Fruit fly (Drosophila melanogaster) whole organism, embryonic: ENCODE measurements around the gene Ctr1A.

ENCODE experiments used
- Aef1 ChIP-seq: fragments of 200-800 bp; sonication (Bioruptor generic); IDR thresholded peaks from 3 replicates; pipeline ENCODE4 v1.3.6; 2022; ENCODE audit warnings: missing biosample characterization, missing genetic modification characterization
- Asciz ChIP-seq: fragments of 200-800 bp; sonication (Bioruptor generic); optimal IDR thresholded peaks from 2 replicates; lab custom pipeline; 2017; ENCODE audit warnings: missing biosample characterization, mild to moderate bottlenecking, missing genetic modification characterization, missing genetic modification reagents
- Awh ChIP-seq: fragments of 200-800 bp; sonication (Bioruptor generic); IDR thresholded peaks from 2 replicates; pipeline ENCODE4, ENCODE4 v1.3.6; 2022; ENCODE audit warnings: missing biosample characterization, missing genetic modification characterization
- BEAF-32 ChIP-seq: fragments of 200-800 bp; sonication (Bioruptor generic); optimal IDR thresholded peaks from 3 replicates; lab custom pipeline; 2017; ENCODE audit warnings: missing biosample characterization, missing genetic modification characterization, mild to moderate bottlenecking, moderate library complexity, missing genetic modification reagents
- CG10209 ChIP-seq: fragments of 200-800 bp; sonication (Bioruptor generic); optimal IDR thresholded peaks from 3 replicates; lab custom pipeline; 2017; ENCODE audit warnings: missing biosample characterization, mild to moderate bottlenecking, missing genetic modification characterization, missing genetic modification reagents
- CG11560 ChIP-seq: fragments of 200-800 bp; sonication (Bioruptor generic); IDR thresholded peaks from 3 replicates; pipeline ENCODE4 v1.3.6; 2022; ENCODE audit warnings: missing biosample characterization, missing genetic modification characterization
- CG11723 ChIP-seq: fragments of 200-800 bp; sonication (Bioruptor generic); optimal IDR thresholded peaks from 2 replicates; lab custom pipeline; 2017; ENCODE audit warnings: missing biosample characterization, mild to moderate bottlenecking, missing genetic modification characterization
- CG12219 ChIP-seq: fragments of 200-800 bp; sonication (Bioruptor generic); optimal IDR thresholded peaks from 3 replicates; lab custom pipeline; 2018; ENCODE audit warnings: missing biosample characterization, mild to moderate bottlenecking, missing genetic modification characterization
- CG12391 ChIP-seq: fragments of 200-800 bp; sonication (Bioruptor generic); optimal IDR thresholded peaks from 3 replicates; lab custom pipeline; 2018; ENCODE audit warnings: missing biosample characterization, mild to moderate bottlenecking, missing genetic modification characterization, moderate library complexity
- CG14050 ChIP-seq: fragments of 200-800 bp; sonication (Bioruptor generic); IDR thresholded peaks from 3 replicates; pipeline ENCODE4 v1.3.6; 2022; ENCODE audit warnings: missing biosample characterization, missing genetic modification characterization
- CG14667 ChIP-seq: fragments of 200-800 bp; sonication (Bioruptor generic); IDR thresholded peaks from 2 replicates; pipeline ENCODE4 v1.3.6; 2022; ENCODE audit warnings: missing biosample characterization, missing genetic modification characterization
- CG14860 ChIP-seq: fragments of 200-800 bp; sonication (Bioruptor generic); IDR thresholded peaks from 3 replicates; pipeline ENCODE4 v1.3.6; 2022; ENCODE audit warnings: missing biosample characterization, missing genetic modification characterization; ENCODE audit not compliant: partially characterized antibody
- CG15514 ChIP-seq: fragments of 200-800 bp; sonication (Bioruptor generic); optimal IDR thresholded peaks from 3 replicates; lab custom pipeline; 2017; ENCODE audit warnings: missing biosample characterization, missing genetic modification characterization, mild to moderate bottlenecking, moderate library complexity, missing genetic modification reagents
- CG16779 ChIP-seq: fragments of 200-800 bp; sonication (Bioruptor generic); IDR thresholded peaks from 2 replicates; pipeline ENCODE4 v1.3.6; 2022; ENCODE audit warnings: missing biosample characterization, missing genetic modification characterization
- CG18764 ChIP-seq: fragments of 200-800 bp; sonication (Bioruptor generic); optimal IDR thresholded peaks from 3 replicates; lab custom pipeline; 2016; ENCODE audit warnings: missing biosample characterization, missing genetic modification characterization
- CG2116 ChIP-seq: fragments of 200-800 bp; sonication (Bioruptor generic); optimal IDR thresholded peaks from 3 replicates; lab custom pipeline; 2018; ENCODE audit warnings: missing biosample characterization, mild to moderate bottlenecking, missing genetic modification characterization
- CG2712 ChIP-seq: fragments of 200-800 bp; optimal IDR thresholded peaks from 3 replicates; lab custom pipeline; 2019; ENCODE audit warnings: missing biosample characterization, mild to moderate bottlenecking, missing genetic modification characterization, moderate library complexity
- CG5953 ChIP-seq: fragments of 200-800 bp; sonication (Bioruptor generic); IDR thresholded peaks from 2 replicates; pipeline ENCODE4 v1.3.6; 2022; ENCODE audit warnings: missing biosample characterization, missing genetic modification characterization
- CG6791 ChIP-seq: fragments of 200-800 bp; sonication (Bioruptor generic); IDR thresholded peaks from 3 replicates; pipeline ENCODE4 v1.3.6; 2022; ENCODE audit warnings: missing biosample characterization, missing genetic modification characterization; ENCODE audit not compliant: partially characterized antibody
- CG7372 ChIP-seq: fragments of 200-800 bp; sonication (Bioruptor generic); IDR thresholded peaks from 2 replicates; pipeline ENCODE4 v1.3.6; 2022; ENCODE audit warnings: missing biosample characterization, missing genetic modification characterization
- CG8281 ChIP-seq: fragments of 200-800 bp; sonication (Bioruptor generic); optimal IDR thresholded peaks from 2 replicates; lab custom pipeline; 2018; ENCODE audit warnings: missing biosample characterization, mild to moderate bottlenecking, missing genetic modification characterization, moderate library complexity
- CkIIα-i1 ChIP-seq: fragments of 200-800 bp; sonication (Bioruptor generic); IDR thresholded peaks from 2 replicates; pipeline ENCODE4 v1.3.6; 2022; ENCODE audit warnings: missing biosample characterization, missing genetic modification characterization
- Doc3 ChIP-seq: fragments of 200-800 bp; sonication (Bioruptor generic); IDR thresholded peaks from 3 replicates; pipeline ENCODE4 v1.3.6; 2022; ENCODE audit warnings: missing biosample characterization, missing genetic modification characterization; ENCODE audit not compliant: partially characterized antibody
- Dref ChIP-seq: fragments of 200-800 bp; sonication (Bioruptor generic); IDR thresholded peaks from 2 replicates; pipeline ENCODE4 v1.3.6; 2022; ENCODE audit warnings: missing biosample characterization, missing genetic modification characterization
- Hmr ChIP-seq: fragments of 200-800 bp; sonication (Bioruptor generic); optimal IDR thresholded peaks from 3 replicates; lab custom pipeline; 2017; ENCODE audit warnings: mild to moderate bottlenecking, missing biosample characterization, missing genetic modification reagents, missing genetic modification characterization
- MTF-1 ChIP-seq: fragments of 200-800 bp; sonication (Bioruptor generic); optimal IDR thresholded peaks from 2 replicates; lab custom pipeline; 2018; ENCODE audit warnings: missing biosample characterization, mild to moderate bottlenecking, missing genetic modification characterization, borderline replicate concordance
- Nf-YC ChIP-seq: fragments of 200-800 bp; optimal IDR thresholded peaks from 3 replicates; lab custom pipeline; 2019; ENCODE audit warnings: missing biosample characterization, mild to moderate bottlenecking, missing genetic modification characterization, moderate library complexity
- Poxn ChIP-seq: fragments of 200-800 bp; sonication (Bioruptor generic); IDR thresholded peaks from 2 replicates; pipeline ENCODE4 v1.3.6; 2022; ENCODE audit warnings: missing biosample characterization, missing genetic modification characterization
- Taf1 ChIP-seq: fragments of 200-800 bp; sonication (Bioruptor generic); IDR thresholded peaks from 2 replicates; pipeline ENCODE4 v1.3.6; 2022; ENCODE audit warnings: missing biosample characterization, missing genetic modification characterization
- aop ChIP-seq: fragments of 200-800 bp; sonication (Bioruptor generic); IDR thresholded peaks from 2 replicates; pipeline ENCODE4 v1.3.6; 2022; ENCODE audit warnings: missing biosample characterization, missing genetic modification characterization
- ash1 ChIP-seq: fragments of 200-800 bp; sonication (Bioruptor generic); optimal IDR thresholded peaks from 2 replicates; lab custom pipeline; 2018; ENCODE audit warnings: missing biosample characterization, mild to moderate bottlenecking, missing genetic modification characterization
- bcd ChIP-seq: fragments of 200-800 bp; sonication (Bioruptor generic); optimal IDR thresholded peaks from 2 replicates; lab custom pipeline; 2017; ENCODE audit warnings: missing biosample characterization, mild to moderate bottlenecking, missing genetic modification characterization
- ci ChIP-seq: fragments of 200-800 bp; sonication (Bioruptor generic); IDR thresholded peaks from 3 replicates; pipeline ENCODE4 v1.3.6; 2022; ENCODE audit warnings: missing biosample characterization, missing genetic modification characterization
- dati ChIP-seq: fragments of 200-800 bp; sonication (Bioruptor generic); IDR thresholded peaks from 2 replicates; pipeline ENCODE4 v1.3.6; 2022; ENCODE audit warnings: missing biosample characterization, missing genetic modification characterization
- disco-r ChIP-seq: fragments of 200-800 bp; sonication (Bioruptor generic); optimal IDR thresholded peaks from 2 replicates; lab custom pipeline; 2016; ENCODE audit warnings: missing biosample characterization, missing genetic modification characterization
- fd64A ChIP-seq: fragments of 200-800 bp; sonication (Bioruptor generic); optimal IDR thresholded peaks from 3 replicates; lab custom pipeline; 2018; ENCODE audit warnings: missing biosample characterization, mild to moderate bottlenecking, missing genetic modification characterization
- gce ChIP-seq: fragments of 200-800 bp; sonication (Bioruptor generic); IDR thresholded peaks from 3 replicates; pipeline ENCODE4 v1.3.6; 2022; ENCODE audit warnings: missing biosample characterization, missing genetic modification characterization
- gcm2 ChIP-seq: fragments of 200-800 bp; sonication (Bioruptor generic); optimal IDR thresholded peaks from 2 replicates; lab custom pipeline; 2016; ENCODE audit warnings: missing biosample characterization, missing genetic modification characterization
- klu ChIP-seq: fragments of 200-800 bp; sonication (Bioruptor generic); IDR thresholded peaks from 2 replicates; pipeline ENCODE4 v1.3.6; 2022; ENCODE audit warnings: missing biosample characterization, missing genetic modification characterization
- kni ChIP-seq: fragments of 200-800 bp; sonication (Bioruptor generic); optimal IDR thresholded peaks from 3 replicates; lab custom pipeline; 2017; ENCODE audit warnings: mild to moderate bottlenecking, missing biosample characterization, missing genetic modification reagents, missing genetic modification characterization
- lola ChIP-seq, 3 experiments: fragments of >200 bp in 2 of 3; fragments of 200-800 bp in 1 of 3; sonication (Bioruptor generic) in 1 of 3; optimal IDR thresholded peaks; 2 replicates each; lab custom pipeline; 2017 to 2019; ENCODE audit warnings: missing biosample characterization in 3 of 3, missing genetic modification characterization in 3 of 3, mild to moderate bottlenecking in 1 of 3, moderate library complexity in 1 of 3
- pho ChIP-seq: fragments of 200-800 bp; sonication (Bioruptor generic); optimal IDR thresholded peaks from 2 replicates; lab custom pipeline; 2016; ENCODE audit warnings: missing biosample characterization, missing genetic modification characterization
- ranshi ChIP-seq: fragments of 200-800 bp; sonication (Bioruptor generic); IDR thresholded peaks from 2 replicates; pipeline ENCODE4 v1.3.6; 2022; ENCODE audit warnings: missing biosample characterization, missing genetic modification characterization
- sd ChIP-seq: fragments of 200-800 bp; sonication (Bioruptor generic); optimal IDR thresholded peaks from 3 replicates; lab custom pipeline; 2018; ENCODE audit warnings: missing biosample characterization, mild to moderate bottlenecking, missing genetic modification characterization, moderate library complexity
- seq ChIP-seq: fragments of 200-800 bp; sonication (Bioruptor generic); IDR thresholded peaks from 2 replicates; pipeline ENCODE4 v1.3.6; 2022; ENCODE audit warnings: missing biosample characterization, missing genetic modification characterization
- sim ChIP-seq: fragments of 200-800 bp; sonication (Bioruptor generic); IDR thresholded peaks from 2 replicates; pipeline ENCODE4 v1.3.6; 2022; ENCODE audit warnings: missing biosample characterization, missing genetic modification characterization
- so ChIP-seq: fragments of 200-800 bp; sonication (Bioruptor generic); IDR thresholded peaks from 3 replicates; pipeline ENCODE4 v1.3.6; 2022; ENCODE audit warnings: missing biosample characterization, missing genetic modification characterization
- twi ChIP-seq: fragments of 200-800 bp; optimal IDR thresholded peaks from 2 replicates; lab custom pipeline; 2019; ENCODE audit warnings: missing biosample characterization, mild to moderate bottlenecking, missing genetic modification characterization, moderate library complexity

Ctr1A gene

dm6 chrX:6678635-6679501, 17.4 kb downstream of the Ctr1A start, which contains the start of gene ND-ASHI (continued):
- TF ChIP-seq gce (peak; percentile 93), Asciz (GFP tag; lab: Kevin White, UChicago) (no peak), CG10209 (GFP tag; lab: Kevin White, UChicago) (peak; percentile 92), CG11560 (tag; lab: Robert Waterston, UW) (peak; percentile 89), CG12219 (GFP tag; lab: Kevin White, UChicago) (peak; percentile 95), MTF-1 (GFP tag; lab: Kevin White, UChicago) (peak; percentile 89), CG14667 (GFP tag; lab: Robert Waterston, UW) (peak; percentile 90), CG18764 (GFP tag; lab: Kevin White, UChicago) (peak; percentile 85), bcd (peak; percentile 95), sim (peak; percentile 77), CkIIα-i1 (GFP tag; lab: Robert Waterston, UW) (peak; percentile 75), twi (tag; lab: Kevin White, UChicago) (peak; percentile 73), CG14050 (GFP tag; lab: Robert Waterston, UW) (peak; percentile 94), kni (GFP tag; lab: Kevin White, UChicago) (peak; percentile 34), Doc3 (no peak), ranshi (peak; percentile 96), dati (peak; percentile 89), ash1 (peak; percentile 91), CG5953 (GFP tag; lab: Robert Waterston, UW) (peak; percentile 91), Taf1 (GFP tag; lab: Robert Waterston, UW) (peak; percentile 96), CG16779 (GFP tag; lab: Robert Waterston, UW) (peak; percentile 96), disco-r (GFP tag; lab: Kevin White, UChicago) (peak; percentile 90), CG2116 (GFP tag; lab: Kevin White, UChicago) (peak; percentile 60), BEAF-32 (GFP tag; lab: Kevin White, UChicago) (no peak), seq (GFP tag; lab: Robert Waterston, UW) (peak; percentile 95), klu (GFP tag; lab: Robert Waterston, UW) (peak; percentile 91), CG7372 (GFP tag; lab: Robert Waterston, UW) (peak; percentile 95), Aef1 (GFP tag; lab: Robert Waterston, UW) (peak; percentile 95), fd64A (GFP tag; lab: Kevin White, UChicago) (peak; percentile 81), Nf-YC (tag; lab: Kevin White, UChicago) (peak; percentile 71), CG12391 (tag; lab: Kevin White, UChicago) (peak; percentile 93), CG8281 (tag; lab: Kevin White, UChicago) (no peak), sd (peak; percentile 86), gcm2 (GFP tag; lab: Kevin White, UChicago) (peak; percentile 93), pho (GFP tag; lab: Kevin White, UChicago) (peak; percentile 93), CG2712 (peak; percentile 91), CG15514 (GFP tag; lab: Kevin White, UChicago) (peak; percentile 93), CG6791 (no peak), so (GFP tag; lab: Robert Waterston, UW) (peak; percentile 94), Awh (GFP tag; lab: Robert Waterston, UW) (peak; percentile 94), ci (GFP tag; lab: Robert Waterston, UW) (peak; percentile 97), CG11723 (GFP tag; lab: Kevin White, UChicago) (peak; percentile 90), Dref (GFP tag; lab: Robert Waterston, UW) (peak; percentile 45), CG14860 (GFP tag; lab: Robert Waterston, UW) (no peak), aop (GFP tag; lab: Robert Waterston, UW) (peak; percentile 54; the same call in 1 of the 2 replicates), lola (GFP tag; optimal IDR thresholded peaks at IDR 0.05; lab: Kevin White, UChicago) (peak in 1 of 3 experiments; percentile 76), Poxn (peak; percentile 89), Hmr (GFP tag; lab: Kevin White, UChicago) (peak; percentile 98)
